Worm (Caenorhabditis elegans) whole organism, early embryonic: ENCODE measurements around the gene fbxb-48.

ENCODE experiments used
- ama-1 ChIP-seq: fragments of 150-350 bp; optimal IDR thresholded peaks from 2 replicates; lab custom pipeline; 2014
- ets-7 ChIP-seq: sonication (generic microtip); optimal IDR thresholded peaks from 2 replicates; lab custom pipeline; 2016; ENCODE audit warnings: missing genotype, missing genetic modification characterization, missing compliant biosample characterization
- hmbx-1 ChIP-seq: sonication (generic microtip); optimal IDR thresholded peaks from 2 replicates; lab custom pipeline; 2016; ENCODE audit warnings: mild to moderate bottlenecking, missing genetic modification characterization, missing compliant biosample characterization
- hmg-4 ChIP-seq: fragments of 200-800 bp; sonication (Bioruptor generic); optimal IDR thresholded peaks from 2 replicates; lab custom pipeline; 2018; ENCODE audit warnings: mild to moderate bottlenecking, missing genetic modification characterization, missing compliant biosample characterization
- scrt-1 ChIP-seq: fragments of 200-800 bp; sonication (Bioruptor generic); IDR thresholded peaks from 2 replicates; pipeline ENCODE4 v1.3.6; 2022; ENCODE audit warnings: missing genetic modification characterization, missing compliant biosample characterization

DNA sequence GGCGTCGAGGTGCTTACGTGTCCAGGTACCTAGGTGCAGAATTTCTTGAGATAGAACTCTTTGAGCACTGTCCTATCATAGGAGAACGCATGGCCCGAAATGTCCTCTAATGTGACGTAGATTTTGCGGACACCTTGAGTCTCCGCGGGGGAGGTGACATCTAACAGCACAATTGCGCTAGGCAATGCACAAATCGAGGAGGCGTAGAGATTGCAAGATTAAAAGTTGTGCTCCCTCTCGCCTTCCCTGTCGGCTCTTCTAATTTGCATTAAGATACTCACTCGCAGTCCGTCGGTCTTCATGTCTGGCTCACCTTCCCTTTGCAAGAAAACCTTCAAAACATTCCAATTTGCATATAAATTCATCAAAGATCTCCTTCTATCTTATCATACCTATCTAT, 40.5 kb upstream of the fbxb-48 start, which contains the start of gene F36H5.18:
- TF ChIP-seq hmbx-1 (tag; lab: Kevin White, UChicago) = no peak
- no peak for TF ChIP-seq ets-7 (tag; lab: Kevin White, UChicago)
- no peak for TF ChIP-seq hmg-4
- TF ChIP-seq scrt-1 = no peak
- TF ChIP-seq ama-1 (lab: Kevin White, UChicago) = no peak
